Fruit fly (Drosophila melanogaster): Measurements from ENCODE around the gene Fuca.

Fuca gene

dm6 chr3L:11550359-11551056, 28.0 kb upstream of the Fuca start (continued):
- TF ChIP-seq bsh (GFP tag; optimal IDR thresholded peaks at IDR 0.05) (no peak), toy (GFP tag; IDR thresholded peaks at IDR 0.05) (no peak), Dek (tag; optimal IDR thresholded peaks at IDR 0.05) (no peak), al (GFP tag; IDR thresholded peaks at IDR 0.05) (no peak), crol (GFP tag; IDR thresholded peaks at IDR 0.05) (peak; percentile 52), CG30431 (GFP tag; optimal IDR thresholded peaks at IDR 0.05) (no peak), CG5953 (GFP tag; IDR thresholded peaks at IDR 0.05) (no peak), trem (tag; optimal IDR thresholded peaks at IDR 0.05) (no peak), fd3F (GFP tag; optimal IDR thresholded peaks at IDR 0.05) (no peak), CG17359 (tag; optimal IDR thresholded peaks at IDR 0.05) (no peak), gro (GFP tag; optimal IDR thresholded peaks at IDR 0.05) (peak; percentile 68), Hr78 (GFP tag; optimal IDR thresholded peaks at IDR 0.05) (peak in 1 of 2 experiments; percentile 49), Dp (GFP tag; optimal IDR thresholded peaks at IDR 0.05) (no peak), CG1602 (GFP tag; optimal IDR thresholded peaks at IDR 0.05) (no peak), CG18262 (tag; optimal IDR thresholded peaks at IDR 0.05) (no peak), CG14965 (GFP tag; optimal IDR thresholded peaks at IDR 0.05; ENCODE audit: borderline replicate concordance) (no peak), Dip2 (GFP tag; IDR thresholded peaks at IDR 0.05) (no peak), Meics (GFP tag; optimal IDR thresholded peaks at IDR 0.05) (peak; percentile 23), rib (GFP tag; IDR thresholded peaks at IDR 0.05) (peak; percentile 37; the same call in 1 of the 2 replicates), vfl (GFP tag; optimal IDR thresholded peaks at IDR 0.05) (no peak), Med (GFP tag) (peak; percentile 89), Taf1 (GFP tag; IDR thresholded peaks at IDR 0.05) (no peak)

- TF ChIP-seq dpn (GFP tag; optimal IDR thresholded peaks at IDR 0.05) (no peak), zf30C (GFP tag; optimal IDR thresholded peaks at IDR 0.05) (no peak), Drgx (GFP tag; IDR thresholded peaks at IDR 0.05) (0 out of 2 replicates have a peak, but pooled peaks have one; percentile 28), ci (GFP tag; IDR thresholded peaks at IDR 0.05) (0 out of 3 replicates have a peak, but pooled peaks have one; percentile 24), Hr39 (optimal IDR thresholded peaks at IDR 0.05) (peak; percentile 74), dmrt99B (tag; optimal IDR thresholded peaks at IDR 0.05) (no peak), Myb (GFP tag; optimal IDR thresholded peaks at IDR 0.05) (no peak), gcm (GFP tag; optimal IDR thresholded peaks at IDR 0.05) (no peak)
Measured at dm6 chr3L:11549432-11549831, 26.9 kb upstream of the Fuca start.

- TF ChIP-seq Ets65A (GFP tag): peak; percentile 52
- peak; percentile 25; the same call in 1 of the 2 replicates for TF ChIP-seq ara (GFP tag; IDR thresholded peaks at IDR 0.05)
- TF ChIP-seq lov (optimal IDR thresholded peaks at IDR 0.05): no peak
- TF ChIP-seq lov (GFP tag; IDR thresholded peaks at IDR 0.05): 0 out of 3 replicates have a peak, but pooled peaks have one; percentile 33
- no peak for TF ChIP-seq NC2β (GFP tag; optimal IDR thresholded peaks at IDR 0.05)
- TF ChIP-seq crol (GFP tag; IDR thresholded peaks at IDR 0.05): peak; percentile 27; the same call in 1 of the 2 replicates
- peak; percentile 18; the same call in 1 of the 2 replicates for TF ChIP-seq Awh (GFP tag; IDR thresholded peaks at IDR 0.05)
- no peak for TF ChIP-seq CG2875 (GFP tag; optimal IDR thresholded peaks at IDR 0.05)
- TF ChIP-seq Med (GFP tag): peak; percentile 16
- TF ChIP-seq abd-A (tag; optimal IDR thresholded peaks at IDR 0.05): no peak
- TF ChIP-seq so (GFP tag; IDR thresholded peaks at IDR 0.05): 0 out of 3 replicates have a peak, but pooled peaks have one; percentile 60
Measured at dm6 chr3L:11548009-11548408, 25.5 kb upstream of the Fuca start.
